Fruit fly (Drosophila melanogaster): Measurements from ENCODE around the gene AhcyL2.

DNA sequence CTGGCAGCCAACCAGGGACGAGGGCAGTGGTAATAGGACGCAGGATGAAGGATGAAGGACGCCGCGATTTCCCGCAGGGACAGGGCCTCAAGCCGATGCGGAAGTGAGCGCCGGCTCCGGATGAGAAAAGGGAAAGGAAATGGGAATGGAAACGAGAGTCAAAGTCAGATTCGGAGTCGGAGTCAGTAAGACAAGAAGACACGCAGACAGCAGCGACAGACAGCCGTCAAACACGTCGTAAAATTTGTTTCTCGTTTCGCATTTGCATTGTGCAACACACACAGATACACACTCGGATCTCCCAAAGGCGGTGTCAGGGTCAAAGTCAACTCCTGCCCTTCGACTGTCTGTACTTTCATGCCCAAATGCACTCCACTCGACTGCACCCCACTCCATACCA lies 45.6 kb downstream of the AhcyL2 start:
- TF ChIP-seq Myc (optimal IDR thresholded peaks at IDR 0.05) (no peak), insv (optimal IDR thresholded peaks at IDR 0.05) (no peak), psq (optimal IDR thresholded peaks at IDR 0.05) (no peak), ttk (optimal IDR thresholded peaks at IDR 0.05) (no peak), Sin3A (optimal IDR thresholded peaks at IDR 0.05) (no peak)

All from Kc167 (cell line).